Worm (Caenorhabditis elegans): ENCODE measurements around the gene F23A7.8.
A peak's percentile ranks its signal among the peaks of the same experiment; 100 is the strongest.

The F23A7.8 gene

ce11 chrX:16250679-16251078 is 37.5 kb downstream of the F23A7.8 start, which contains the start of gene W10G6.6:
W10G6.6 (minus strand) TSS chrX:16250779.
- TF ChIP-seq skn-1 (tag; optimal IDR thresholded peaks at IDR 0.05) (no peak), aly-2 (tag; optimal IDR thresholded peaks at IDR 0.05) (no peak), nhr-11 (tag; optimal IDR thresholded peaks at IDR 0.05) (no peak), nhr-12 (tag; optimal IDR thresholded peaks at IDR 0.05) (no peak), sea-2 (GFP tag; optimal IDR thresholded peaks at IDR 0.05) (no peak), fos-1 (tag; optimal IDR thresholded peaks at IDR 0.05) (no peak), nhr-25 (tag; optimal IDR thresholded peaks at IDR 0.05) (no peak), snpc-4 (tag; optimal IDR thresholded peaks at IDR 0.05) (no peak), ceh-82 (tag; optimal IDR thresholded peaks at IDR 0.05) (no peak), unc-62 (GFP tag; optimal IDR thresholded peaks at IDR 0.05) (no peak), ama-1 (optimal IDR thresholded peaks at IDR 0.05) (no peak), ceh-9 (tag; optimal IDR thresholded peaks at IDR 0.05) (no peak), nhr-67 (tag; optimal IDR thresholded peaks at IDR 0.05) (no peak), zag-1 (tag; optimal IDR thresholded peaks at IDR 0.05) (no peak), unc-39 (tag; optimal IDR thresholded peaks at IDR 0.05) (no peak)

ce11 chrX:16258503-16258902 is 45.3 kb downstream of the F23A7.8 start:
- TF ChIP-seq ceh-16 (tag; optimal IDR thresholded peaks at IDR 0.05) (no peak), egl-5 (tag; optimal IDR thresholded peaks at IDR 0.05) (no peak), unc-39 (tag; optimal IDR thresholded peaks at IDR 0.05) (no peak), elt-2 (tag; optimal IDR thresholded peaks at IDR 0.05) (no peak), nhr-43 (tag; optimal IDR thresholded peaks at IDR 0.05; ENCODE audit: poor library complexity, severe bottlenecking) (no peak), snpc-4 (tag; optimal IDR thresholded peaks at IDR 0.05) (no peak), pha-4 (tag; optimal IDR thresholded peaks at IDR 0.05) (no peak), nfya-1 (tag; optimal IDR thresholded peaks at IDR 0.05; ENCODE audit: insufficient read depth) (no peak), mdl-1 (tag; optimal IDR thresholded peaks at IDR 0.05) (no peak), sea-2 (GFP tag; optimal IDR thresholded peaks at IDR 0.05) (no peak), pqm-1 (tag; optimal IDR thresholded peaks at IDR 0.05) (no peak), nhr-23 (tag; optimal IDR thresholded peaks at IDR 0.05) (no peak), tbx-2 (tag; optimal IDR thresholded peaks at IDR 0.05) (no peak), nhr-11 (tag; optimal IDR thresholded peaks at IDR 0.05) (no peak), ceh-28 (tag; optimal IDR thresholded peaks at IDR 0.05) (no peak), R02D3.7 (tag; optimal IDR thresholded peaks at IDR 0.05) (no peak), lin-15B (tag; optimal IDR thresholded peaks at IDR 0.05) (no peak), zag-1 (tag; optimal IDR thresholded peaks at IDR 0.05) (no peak), lsy-12 (tag; optimal IDR thresholded peaks at IDR 0.05) (no peak), nhr-28 (tag; optimal IDR thresholded peaks at IDR 0.05) (no peak)

- TF ChIP-seq mdl-1 (tag; optimal IDR thresholded peaks at IDR 0.05) (no peak), nhr-23 (tag; optimal IDR thresholded peaks at IDR 0.05) (no peak), elt-2 (tag; optimal IDR thresholded peaks at IDR 0.05) (peak; percentile 83), aly-2 (tag; optimal IDR thresholded peaks at IDR 0.05) (no peak), nhr-11 (tag; optimal IDR thresholded peaks at IDR 0.05) (no peak), nhr-76 (tag; optimal IDR thresholded peaks at IDR 0.05) (no peak), pha-4 (tag; optimal IDR thresholded peaks at IDR 0.05) (peak; percentile 19), pqm-1 (tag; optimal IDR thresholded peaks at IDR 0.05) (peak; percentile 70), nhr-237 (tag; optimal IDR thresholded peaks at IDR 0.05) (no peak), ztf-11 (tag; optimal IDR thresholded peaks at IDR 0.05) (no peak)
Measured at ce11 chrX:16260077-16260476, 46.9 kb downstream of the F23A7.8 start.

- no peak for TF ChIP-seq sea-2 (GFP tag; optimal IDR thresholded peaks at IDR 0.05)
- no peak for TF ChIP-seq zag-1 (tag; optimal IDR thresholded peaks at IDR 0.05)
- no peak for TF ChIP-seq fos-1 (tag; optimal IDR thresholded peaks at IDR 0.05)
- no peak for TF ChIP-seq unc-39 (tag; optimal IDR thresholded peaks at IDR 0.05)
- TF ChIP-seq fkh-10 (GFP tag; optimal IDR thresholded peaks at IDR 0.05): no peak
- no peak for TF ChIP-seq tbx-2 (tag; optimal IDR thresholded peaks at IDR 0.05)
- no peak for TF ChIP-seq unc-62 (GFP tag; optimal IDR thresholded peaks at IDR 0.05)
- no peak for TF ChIP-seq nhr-77 (tag; optimal IDR thresholded peaks at IDR 0.05)
- peak; percentile 79 for TF ChIP-seq elt-2 (tag; optimal IDR thresholded peaks at IDR 0.05)
- TF ChIP-seq ceh-28 (tag; optimal IDR thresholded peaks at IDR 0.05): no peak
- TF ChIP-seq ztf-11 (tag; optimal IDR thresholded peaks at IDR 0.05): no peak
- TF ChIP-seq pqm-1 (tag; optimal IDR thresholded peaks at IDR 0.05): peak; percentile 75
- no peak for TF ChIP-seq jun-1 (tag; optimal IDR thresholded peaks at IDR 0.05)
- no peak for TF ChIP-seq nhr-11 (tag; optimal IDR thresholded peaks at IDR 0.05)
- no peak for TF ChIP-seq lsy-12 (tag; optimal IDR thresholded peaks at IDR 0.05)
Measured at ce11 chrX:16261993-16262392, 48.8 kb downstream of the F23A7.8 start, which contains the start of gene sgk-1. sgk-1 (minus strand) TSS chrX:16262122.
